Fruit fly (Drosophila melanogaster): Measurements from ENCODE around the gene ppk13.

dm6 chr2L:21109680-21110079 lies 21.1 kb upstream of the ppk13 start:
- TF ChIP-seq CG8478 (optimal IDR thresholded peaks at IDR 0.05): no peak
- TF ChIP-seq CTCF (optimal IDR thresholded peaks at IDR 0.05): no peak
